Fruit fly (Drosophila melanogaster): ENCODE measurements around the gene slgA.

slgA gene

dm6 chrX:21368410-21368918 lies 5.3 kb upstream of the slgA start (continued):
- TF ChIP-seq Dref (GFP tag; IDR thresholded peaks at IDR 0.05) (no peak), CG8281 (tag; optimal IDR thresholded peaks at IDR 0.05) (no peak), grn (GFP tag; optimal IDR thresholded peaks at IDR 0.05) (no peak), sisA (GFP tag; IDR thresholded peaks at IDR 0.05) (no peak), CG12744 (GFP tag; optimal IDR thresholded peaks at IDR 0.05) (no peak), CG10543 (GFP tag; optimal IDR thresholded peaks at IDR 0.05) (no peak), Lhr (GFP tag; optimal IDR thresholded peaks at IDR 0.05) (no peak), sob (GFP tag; IDR thresholded peaks at IDR 0.05) (0 out of 2 replicates have a peak, but pooled peaks have one; percentile 29), rib (GFP tag; IDR thresholded peaks at IDR 0.05) (peak; percentile 74), CG12769 (tag; optimal IDR thresholded peaks at IDR 0.05) (peak; percentile 43), CG10321 (GFP tag; IDR thresholded peaks at IDR 0.05) (peak; percentile 68), CG34224 (GFP tag; IDR thresholded peaks at IDR 0.05; ENCODE audit: partially characterized antibody) (no peak), bsh (GFP tag; optimal IDR thresholded peaks at IDR 0.05) (peak in 1 of 2 experiments; percentile 30), CG15011 (GFP tag; optimal IDR thresholded peaks at IDR 0.05) (no peak), CG4617 (GFP tag; optimal IDR thresholded peaks at IDR 0.05; ENCODE audit: borderline replicate concordance) (no peak), Bgb (GFP tag; IDR thresholded peaks at IDR 0.05; ENCODE audit: partially characterized antibody) (no peak), zf30C (GFP tag; optimal IDR thresholded peaks at IDR 0.05) (no peak), CG8388 (GFP tag; optimal IDR thresholded peaks at IDR 0.05) (no peak), Doc3 (GFP tag; IDR thresholded peaks at IDR 0.05; ENCODE audit: partially characterized antibody) (no peak), sug (tag; optimal IDR thresholded peaks at IDR 0.05) (peak; percentile 7), CG12391 (tag; optimal IDR thresholded peaks at IDR 0.05) (no peak), CG7357 (GFP tag; IDR thresholded peaks at IDR 0.05) (0 out of 3 replicates have a peak, but pooled peaks have one; percentile 31), vfl (GFP tag; optimal IDR thresholded peaks at IDR 0.05) (no peak), sim (GFP tag; IDR thresholded peaks at IDR 0.05) (no peak), stwl (tag; optimal IDR thresholded peaks at IDR 0.05) (peak; percentile 15), ssp (GFP tag; IDR thresholded peaks at IDR 0.05) (no peak), ac (GFP tag; optimal IDR thresholded peaks at IDR 0.05) (peak; percentile 2), CG6654 (GFP tag; optimal IDR thresholded peaks at IDR 0.05) (no peak), kay (GFP tag; optimal IDR thresholded peaks at IDR 0.05) (no peak), ash1 (GFP tag; optimal IDR thresholded peaks at IDR 0.05) (no peak), CG9876 (GFP tag; optimal IDR thresholded peaks at IDR 0.05) (no peak), chinmo (GFP tag; IDR thresholded peaks at IDR 0.05; ENCODE audit: partially characterized antibody) (peak; percentile 98), da (GFP tag; optimal IDR thresholded peaks at IDR 0.05) (peak; percentile 76), jing (GFP tag; optimal IDR thresholded peaks at IDR 0.05) (no peak), sima (GFP tag; optimal IDR thresholded peaks at IDR 0.05) (no peak), MESR4 (GFP tag; optimal IDR thresholded peaks at IDR 0.05) (no peak), CG12659 (GFP tag; optimal IDR thresholded peaks at IDR 0.05) (no peak)

- TF ChIP-seq zen (tag; optimal IDR thresholded peaks at IDR 0.05) (peak; percentile 28), Dref (GFP tag; IDR thresholded peaks at IDR 0.05) (no peak), amos (GFP tag; IDR thresholded peaks at IDR 0.05; ENCODE audit: partially characterized antibody) (peak; percentile 19; the same call in 1 of the 2 replicates), gsb-n (tag; optimal IDR thresholded peaks at IDR 0.05) (no peak), row (GFP tag; IDR thresholded peaks at IDR 0.05) (no peak), CG4424 (GFP tag; optimal IDR thresholded peaks at IDR 0.05) (no peak), mirr (GFP tag; optimal IDR thresholded peaks at IDR 0.05) (no peak), CG2120 (GFP tag; optimal IDR thresholded peaks at IDR 0.05) (peak; percentile 7), crp (GFP tag; optimal IDR thresholded peaks at IDR 0.05) (peak in 1 of 2 experiments; percentile 74), CG17829 (tag; optimal IDR thresholded peaks at IDR 0.05) (peak; percentile 20), pzg (GFP tag; optimal IDR thresholded peaks at IDR 0.05) (peak; percentile 14), cwo (GFP tag; optimal IDR thresholded peaks at IDR 0.05) (no peak), BEAF-32 (GFP tag; optimal IDR thresholded peaks at IDR 0.05) (peak; percentile 30)
These were observed 4.4 kb upstream of the slgA start for dm6 chrX:21369149-21369988.

All from whole organism, embryonic.